Worm (Caenorhabditis elegans): Measurements from ENCODE around the gene rrf-3.

- TF ChIP-seq drap-1 (GFP tag; optimal IDR thresholded peaks at IDR 0.05): no peak
- TF ChIP-seq ztf-11 (tag; optimal IDR thresholded peaks at IDR 0.05): no peak
These were observed 12.3 kb upstream of the rrf-3 start, which contains the start of gene F10B5.3 for ce11 chrII:8149930-8150329.
